Fruit fly (Drosophila melanogaster) whole organism, prepupa: ENCODE data around the gene 7B2.

ENCODE experiments used
- CG16779 ChIP-seq: fragments of 200-800 bp; sonication (Bioruptor generic); optimal IDR thresholded peaks from 3 replicates; lab custom pipeline; 2017; ENCODE audit warnings: missing biosample characterization, mild to moderate bottlenecking, missing genetic modification characterization
- CG34406 ChIP-seq: fragments of 200-800 bp; sonication (Bioruptor generic); optimal IDR thresholded peaks from 3 replicates; lab custom pipeline; 2016; ENCODE audit warnings: missing biosample characterization, missing genetic modification characterization
- CG4318 ChIP-seq: fragments of 200-800 bp; sonication (Bioruptor generic); optimal IDR thresholded peaks from 3 replicates; lab custom pipeline; 2017; ENCODE audit warnings: missing biosample characterization, mild to moderate bottlenecking, missing genetic modification characterization
- CG6276 ChIP-seq: fragments of 200-800 bp; sonication (Bioruptor generic); optimal IDR thresholded peaks from 2 replicates; lab custom pipeline; 2017; ENCODE audit warnings: missing biosample characterization, mild to moderate bottlenecking, missing genetic modification characterization
- CG6854 ChIP-seq: fragments of 200-800 bp; sonication (Bioruptor generic); optimal IDR thresholded peaks from 2 replicates; lab custom pipeline; 2017; ENCODE audit warnings: missing biosample characterization, mild to moderate bottlenecking, missing genetic modification characterization
- Ets21C ChIP-seq: fragments of 200-800 bp; sonication (Bioruptor generic); optimal IDR thresholded peaks from 3 replicates; lab custom pipeline; 2016; ENCODE audit warnings: missing biosample characterization, missing genetic modification characterization
- Hr38 ChIP-seq: sonication (Bioruptor generic); optimal IDR thresholded peaks from 2 replicates; lab custom pipeline; 2016; ENCODE audit warnings: missing biosample characterization, missing genetic modification characterization
- Hr4 ChIP-seq: fragments of 200-800 bp; sonication (Bioruptor generic); optimal IDR thresholded peaks from 3 replicates; lab custom pipeline; 2016; ENCODE audit warnings: missing biosample characterization, missing genetic modification characterization
- Sox102F ChIP-seq: fragments of 200-800 bp; sonication (Bioruptor generic); optimal IDR thresholded peaks from 2 replicates; lab custom pipeline; 2016; ENCODE audit warnings: missing biosample characterization, mild to moderate bottlenecking, missing genetic modification characterization
- dsx ChIP-seq: fragments of 200-800 bp; optimal IDR thresholded peaks from 3 replicates; lab custom pipeline; 2019; ENCODE audit warnings: missing biosample characterization, mild to moderate bottlenecking, missing genetic modification characterization, moderate library complexity; ENCODE audit not compliant: poor library complexity, severe bottlenecking

- TF ChIP-seq CG4318 (no peak), Hr38 (GFP tag; lab: Kevin White, UChicago) (no peak), CG6276 (no peak), dsx (GFP tag; lab: Kevin White, UChicago) (no peak), Sox102F (GFP tag; lab: Kevin White, UChicago) (no peak), CG34406 (GFP tag; lab: Kevin White, UChicago) (no peak), Hr4 (GFP tag; lab: Kevin White, UChicago) (no peak), CG16779 (tag; lab: Kevin White, UChicago) (no peak), CG6854 (GFP tag; lab: Kevin White, UChicago) (no peak), Ets21C (GFP tag; lab: Kevin White, UChicago) (no peak)
Observed at dm6 chr3R:5393742-5394391, 17.3 kb downstream of the 7B2 start, which contains the start of gene CG1172.
